Worm (Caenorhabditis elegans): ENCODE data around the gene zyg-12.
"Not testable (repeated sequence)": the region's sequence is repeated elsewhere in the genome, so short reads cannot be mapped to it uniquely, and the experiment has no call there.

The zyg-12 gene

DNA sequence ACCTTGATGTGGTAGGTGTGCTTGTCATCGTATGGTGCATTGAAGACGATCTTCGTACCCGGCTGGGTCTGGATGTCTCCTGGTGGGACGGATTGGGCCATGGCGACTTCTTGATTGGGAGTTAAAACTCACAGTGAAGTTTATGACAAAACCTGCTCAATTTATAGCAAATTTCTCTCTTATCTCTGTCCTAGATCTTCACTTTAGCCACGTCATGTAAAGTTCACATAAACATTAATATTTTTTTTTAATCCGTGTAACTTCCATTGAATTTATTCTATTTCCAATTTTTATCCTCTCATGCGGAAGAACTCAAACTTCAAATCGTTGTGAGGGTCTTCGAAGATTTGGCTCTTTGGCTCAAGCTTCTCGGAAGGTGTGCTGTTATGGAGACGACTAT is 33.2 kb upstream of the zyg-12 start, which contains the start of gene msp-31:
TSS of gene msp-31 (minus strand) at position 101 of the 400 bp plus-strand sequence.
- TF ChIP-seq tab-1, ztf-29, ztf-23 (GFP tag; IDR thresholded peaks at IDR 0.05): not testable (repeated sequence)

DNA sequence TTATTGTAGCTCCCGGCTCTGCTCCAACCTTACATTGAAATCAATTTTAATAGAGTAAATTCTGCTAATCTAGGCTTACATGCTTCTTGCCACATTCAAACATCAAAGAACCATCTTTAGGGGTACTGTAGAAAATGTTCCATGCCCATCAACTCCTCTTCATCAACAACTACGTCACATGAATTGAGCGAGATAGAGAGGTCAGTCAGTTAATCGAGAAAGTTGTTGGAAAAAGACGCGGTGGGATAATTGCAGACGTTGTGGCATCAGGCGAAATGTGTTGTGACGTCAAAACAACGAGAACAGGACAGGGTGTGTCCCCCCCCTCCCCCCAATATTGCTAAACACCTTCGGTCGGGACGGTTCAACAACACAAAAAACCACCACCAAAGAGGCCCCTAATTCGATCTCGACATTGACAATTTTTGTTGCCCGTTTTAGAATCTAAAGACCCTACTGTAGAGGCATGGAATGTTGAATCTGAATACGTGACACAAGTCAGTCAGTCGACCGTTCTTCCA is 31.1 kb upstream of the zyg-12 start:
- no peak for TF ChIP-seq ztf-29 (GFP tag; IDR thresholded peaks at IDR 0.05)
- no peak for TF ChIP-seq tab-1 (GFP tag; IDR thresholded peaks at IDR 0.05)
- no peak for TF ChIP-seq cog-1 (tag; optimal IDR thresholded peaks at IDR 0.05)
- no peak for TF ChIP-seq med-1 (GFP tag; optimal IDR thresholded peaks at IDR 0.05; ENCODE audit: insufficient read depth)
- no peak for TF ChIP-seq T22C8.4 (GFP tag; IDR thresholded peaks at IDR 0.05)
- no peak for TF ChIP-seq klf-2 (GFP tag; conservative IDR thresholded peaks at IDR 0.05)
- TF ChIP-seq ref-1 (GFP tag; conservative IDR thresholded peaks at IDR 0.05), result no peak
- TF ChIP-seq ztf-23 (GFP tag; IDR thresholded peaks at IDR 0.05), result no peak
- TF ChIP-seq flt-1 (GFP tag; IDR thresholded peaks at IDR 0.05), result no peak

DNA sequence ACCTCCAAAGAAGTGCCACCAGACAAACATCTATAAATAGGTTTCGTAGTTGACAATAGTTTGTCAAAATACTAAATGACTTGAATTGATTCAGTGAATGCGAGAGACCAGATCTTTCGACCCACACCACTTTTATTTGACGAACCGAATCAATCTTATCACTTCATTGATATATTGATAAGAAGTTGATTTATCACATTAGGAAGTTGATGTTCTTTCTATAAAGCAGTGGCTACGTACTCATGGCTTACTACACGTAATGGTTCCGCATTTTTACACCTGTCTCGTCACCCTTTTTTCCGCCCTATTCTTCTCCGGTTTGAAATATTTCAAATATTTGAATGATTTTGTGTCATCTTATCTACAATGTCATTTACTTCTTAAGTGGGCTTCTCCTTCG is 29.1 kb upstream of the zyg-12 start:
- no peak for TF ChIP-seq klf-2 (GFP tag; conservative IDR thresholded peaks at IDR 0.05)
- TF ChIP-seq cog-1 (tag; optimal IDR thresholded peaks at IDR 0.05), result no peak
- TF ChIP-seq flt-1 (GFP tag; IDR thresholded peaks at IDR 0.05), result no peak
- no peak for TF ChIP-seq ztf-29 (GFP tag; IDR thresholded peaks at IDR 0.05)
- TF ChIP-seq ztf-23 (GFP tag; IDR thresholded peaks at IDR 0.05), result no peak
- TF ChIP-seq med-1 (GFP tag; optimal IDR thresholded peaks at IDR 0.05; ENCODE audit: insufficient read depth), result no peak
- no peak for TF ChIP-seq T22C8.4 (GFP tag; IDR thresholded peaks at IDR 0.05)
- TF ChIP-seq tab-1 (GFP tag; IDR thresholded peaks at IDR 0.05), result no peak
- TF ChIP-seq ref-1 (GFP tag; conservative IDR thresholded peaks at IDR 0.05), result no peak

DNA sequence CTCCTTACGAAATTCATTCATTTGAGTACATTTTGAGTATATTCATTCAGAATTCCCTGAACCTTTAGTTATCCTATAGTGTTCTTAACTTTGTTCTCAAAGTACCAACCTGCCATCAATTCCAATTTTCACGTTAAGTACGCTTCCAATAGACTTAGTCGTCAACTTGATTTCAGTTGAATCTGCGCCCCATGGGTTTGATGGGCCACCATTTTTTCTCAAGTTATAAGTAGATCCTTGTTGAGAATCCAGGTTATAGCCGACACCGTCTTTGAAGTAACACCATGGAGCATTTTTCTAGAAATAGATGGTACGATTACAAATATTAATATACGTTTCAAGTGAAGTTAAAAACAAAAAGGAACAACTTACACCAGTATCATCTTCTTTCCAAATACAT is 25.0 kb upstream of the zyg-12 start:
- TF ChIP-seq med-1 (GFP tag; optimal IDR thresholded peaks at IDR 0.05; ENCODE audit: insufficient read depth) (no peak), ztf-23 (GFP tag; IDR thresholded peaks at IDR 0.05) (no peak), ref-1 (GFP tag; conservative IDR thresholded peaks at IDR 0.05) (no peak), cog-1 (tag; optimal IDR thresholded peaks at IDR 0.05) (no peak)

DNA sequence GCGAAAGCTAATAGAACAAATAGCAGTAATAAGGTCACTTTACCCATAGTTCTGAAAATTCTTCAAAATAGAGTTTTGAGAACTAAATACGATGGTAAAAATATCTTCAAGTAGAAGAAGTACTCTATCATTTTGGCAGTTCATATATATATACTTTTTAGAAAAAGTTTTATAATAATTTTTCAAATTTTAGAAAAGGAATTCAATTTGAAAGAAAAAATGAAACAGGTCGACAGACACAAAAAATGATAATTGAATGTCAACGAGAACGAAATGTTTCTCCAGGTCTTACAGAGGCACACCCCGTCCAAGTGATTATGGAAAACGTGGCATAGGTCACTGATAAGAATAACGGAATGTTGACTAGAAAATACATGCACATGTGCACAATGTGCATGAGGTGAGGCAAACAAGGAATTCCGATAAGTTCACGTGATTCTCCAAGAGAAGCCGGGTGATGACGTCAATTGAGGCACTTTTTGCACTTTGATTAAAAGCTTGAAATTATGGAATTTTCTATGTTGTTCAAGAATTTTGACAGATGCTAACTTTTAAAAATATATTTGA is 24.4 kb upstream of the zyg-12 start, which contains the start of gene aagr-2:
TSS of gene aagr-2 (minus strand) at position 51 of the 567 bp plus-strand sequence.
- TF ChIP-seq flt-1 (GFP tag; IDR thresholded peaks at IDR 0.05) (no peak), med-1 (GFP tag; optimal IDR thresholded peaks at IDR 0.05; ENCODE audit: insufficient read depth) (no peak), cog-1 (tag; optimal IDR thresholded peaks at IDR 0.05) (no peak), T22C8.4 (GFP tag; IDR thresholded peaks at IDR 0.05) (no peak), ztf-23 (GFP tag; IDR thresholded peaks at IDR 0.05) (no peak), ref-1 (GFP tag; conservative IDR thresholded peaks at IDR 0.05) (no peak), tab-1 (GFP tag; IDR thresholded peaks at IDR 0.05) (no peak), klf-2 (GFP tag; conservative IDR thresholded peaks at IDR 0.05) (no peak), ztf-29 (GFP tag; IDR thresholded peaks at IDR 0.05) (no peak)

DNA sequence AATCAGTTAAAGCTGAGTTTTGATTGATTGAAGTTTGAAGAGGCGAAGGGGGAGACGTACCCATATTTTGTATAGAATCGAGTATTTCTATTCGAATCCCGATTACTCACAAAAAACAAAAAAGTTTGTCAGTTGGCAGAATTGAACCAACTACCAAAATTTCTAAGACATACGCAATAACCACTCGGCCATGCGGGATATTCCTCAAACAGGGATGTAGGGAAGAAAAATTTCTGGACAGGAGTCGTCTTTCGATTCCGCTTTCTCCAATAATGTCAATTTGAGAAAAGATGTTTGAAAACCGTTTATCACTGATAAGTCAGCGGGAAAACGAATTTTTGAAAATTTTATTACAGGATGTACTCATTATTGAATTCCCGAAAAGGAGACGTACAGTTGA is 21.3 kb upstream of the zyg-12 start:
- TF ChIP-seq flt-1 (GFP tag; IDR thresholded peaks at IDR 0.05) (peak; percentile 75), ref-1 (GFP tag; conservative IDR thresholded peaks at IDR 0.05) (peak; percentile 49; the same call in 1 of the 2 replicates), tab-1 (GFP tag; IDR thresholded peaks at IDR 0.05) (peak; percentile 77; the same call in 1 of the 2 replicates)

DNA sequence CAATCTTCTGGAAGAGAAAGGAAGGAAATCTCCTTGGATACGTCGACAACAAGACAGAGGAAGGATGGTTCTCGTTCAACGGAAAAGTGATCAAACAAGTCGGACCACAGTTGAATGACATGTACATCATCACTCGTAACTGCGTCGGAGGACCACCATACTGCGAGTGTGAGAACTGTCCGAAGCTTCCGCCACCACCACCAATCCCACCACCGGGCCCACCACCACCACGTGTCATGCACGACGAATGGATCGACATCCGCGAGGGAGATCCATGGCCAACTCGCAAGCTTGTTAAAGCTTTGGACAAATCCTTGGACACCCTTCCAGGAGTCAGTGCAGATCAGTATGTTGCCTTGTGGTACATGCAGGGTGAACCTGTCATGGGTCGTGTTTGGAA is 18.4 kb upstream of the zyg-12 start:
- TF ChIP-seq flt-1 (GFP tag; IDR thresholded peaks at IDR 0.05) (no peak), ztf-23 (GFP tag; IDR thresholded peaks at IDR 0.05) (0 out of 2 replicates have a peak, but pooled peaks have one; percentile 25)

DNA sequence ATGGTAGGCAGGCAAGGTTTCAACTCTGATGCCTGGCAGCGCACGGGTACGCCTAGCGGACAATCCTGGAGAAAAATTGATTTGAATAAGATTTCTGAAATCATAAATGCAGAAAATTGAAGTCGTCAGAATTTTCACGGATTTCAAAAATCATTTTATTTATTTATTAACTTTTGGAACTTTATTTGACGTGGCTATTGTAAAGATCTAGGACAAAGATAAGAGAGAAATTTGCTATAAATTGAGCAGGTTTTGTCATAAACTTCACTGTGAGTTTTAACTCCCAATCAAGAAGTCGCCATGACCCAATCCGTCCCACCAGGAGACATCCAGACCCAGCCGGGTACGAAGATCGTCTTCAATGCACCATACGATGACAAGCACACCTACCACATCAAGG is 17.0 kb upstream of the zyg-12 start, which contains the start of gene msp-152:
TSS of gene msp-152 (plus strand) at position 301 of the 400 bp plus-strand sequence.
- TF ChIP-seq cog-1 (tag; optimal IDR thresholded peaks at IDR 0.05); flt-1 (GFP tag; IDR thresholded peaks at IDR 0.05); tab-1 (GFP tag; IDR thresholded peaks at IDR 0.05): not testable (repeated sequence)

DNA sequence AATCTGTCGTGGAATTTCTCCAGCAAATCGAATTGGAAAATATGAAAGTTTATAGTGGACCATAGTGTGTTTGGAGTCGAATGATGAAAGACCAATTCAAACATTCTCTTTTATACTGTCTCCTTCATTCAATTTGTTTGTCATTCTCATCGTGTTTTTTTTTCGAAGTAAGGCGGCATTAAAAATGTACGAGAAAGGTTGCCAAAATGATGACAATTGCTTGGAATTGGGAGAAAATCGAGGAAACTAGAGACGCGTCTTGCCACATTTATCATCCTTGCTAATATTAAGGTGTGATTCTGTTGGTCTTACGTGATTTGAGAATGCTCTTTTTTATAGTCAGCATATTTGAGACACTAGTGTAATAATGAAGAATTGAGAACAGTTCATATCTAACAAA is 14.7 kb upstream of the zyg-12 start, which contains the start of gene gst-30:
TSS of gene gst-30 (minus strand) at position 101 of the 400 bp plus-strand sequence.
- TF ChIP-seq T22C8.4 (GFP tag; IDR thresholded peaks at IDR 0.05) (no peak), cog-1 (tag; optimal IDR thresholded peaks at IDR 0.05) (no peak), ref-1 (GFP tag; conservative IDR thresholded peaks at IDR 0.05) (no peak), flt-1 (GFP tag; IDR thresholded peaks at IDR 0.05) (no peak), ztf-29 (GFP tag; IDR thresholded peaks at IDR 0.05) (no peak), tab-1 (GFP tag; IDR thresholded peaks at IDR 0.05) (no peak), ztf-23 (GFP tag; IDR thresholded peaks at IDR 0.05) (no peak), klf-2 (GFP tag; conservative IDR thresholded peaks at IDR 0.05) (no peak), med-1 (GFP tag; optimal IDR thresholded peaks at IDR 0.05; ENCODE audit: insufficient read depth) (no peak)

DNA sequence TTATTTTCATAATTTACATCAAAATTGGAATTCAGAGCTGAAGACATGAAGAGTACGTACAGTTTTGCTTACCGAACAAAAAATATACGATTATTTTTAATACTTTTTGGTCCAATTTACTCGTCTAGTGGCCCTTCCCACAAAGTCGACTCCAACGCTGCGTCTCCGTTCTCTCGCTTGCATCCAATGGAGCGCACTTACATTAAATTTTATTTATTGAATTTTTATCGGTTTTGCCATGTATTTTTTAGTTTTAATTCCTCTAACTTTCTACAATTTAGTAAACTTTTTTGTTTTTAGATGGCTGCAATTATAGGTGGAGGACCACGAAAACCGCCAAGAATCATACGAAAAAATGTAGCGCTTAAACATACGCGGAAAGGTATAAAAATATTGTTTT is 14.2 kb upstream of the zyg-12 start, which contains the start of gene ZK546.5:
TSS of gene ZK546.5 (plus strand) at position 301 of the 400 bp plus-strand sequence.
- no peak for TF ChIP-seq klf-2 (GFP tag; conservative IDR thresholded peaks at IDR 0.05)
- no peak for TF ChIP-seq T22C8.4 (GFP tag; IDR thresholded peaks at IDR 0.05)

DNA sequence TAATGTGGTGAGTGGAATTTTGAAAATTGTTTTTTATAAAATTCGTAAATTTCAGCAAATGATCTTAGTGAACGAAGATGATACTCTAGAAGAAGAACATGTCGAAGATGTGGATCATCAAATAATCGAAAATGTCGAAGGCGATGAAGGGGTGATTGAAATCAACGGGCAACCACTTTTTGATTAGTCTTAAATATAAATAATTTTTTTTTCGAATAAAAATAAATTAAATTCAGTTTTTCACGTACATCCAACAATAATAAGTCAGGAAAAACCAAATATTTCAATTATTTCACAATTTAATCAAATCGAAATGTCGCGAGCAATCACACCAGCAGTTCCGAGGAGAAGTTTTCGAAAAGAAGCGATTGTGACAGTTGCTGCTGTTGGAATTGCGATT is 12.0 kb upstream of the zyg-12 start, which contains the start of gene ZK546.4:
TSS of gene ZK546.4 (plus strand) at position 301 of the 400 bp plus-strand sequence.
- TF ChIP-seq T22C8.4 (GFP tag; IDR thresholded peaks at IDR 0.05) (no peak), med-1 (GFP tag; optimal IDR thresholded peaks at IDR 0.05; ENCODE audit: insufficient read depth) (no peak), ztf-23 (GFP tag; IDR thresholded peaks at IDR 0.05) (no peak), klf-2 (GFP tag; conservative IDR thresholded peaks at IDR 0.05) (no peak), cog-1 (tag; optimal IDR thresholded peaks at IDR 0.05) (no peak), tab-1 (GFP tag; IDR thresholded peaks at IDR 0.05) (no peak), flt-1 (GFP tag; IDR thresholded peaks at IDR 0.05) (no peak), ztf-29 (GFP tag; IDR thresholded peaks at IDR 0.05) (no peak), ref-1 (GFP tag; conservative IDR thresholded peaks at IDR 0.05) (no peak)

Measured in whole organism, midembryonic.